Fruit fly (Drosophila melanogaster) whole organism: ENCODE measurements around the gene Gnmt.

Experiments used
- CG8478 ChIP-seq: fragments of >200 bp; optimal IDR thresholded peaks from 2 replicates; lab custom pipeline; 2018; ENCODE audit warnings: inconsistent platforms
- EcR ChIP-seq, 2 experiments: fragments of >200 bp; optimal IDR thresholded peaks; 2 replicates each; lab custom pipeline; 2017; ENCODE audit warnings: missing biosample characterization in 2 of 2, missing genetic modification characterization in 2 of 2, missing genetic modification reagents in 2 of 2
- pan ChIP-seq: fragments of >200 bp; optimal IDR thresholded peaks from 2 replicates; lab custom pipeline; 2017

DNA sequence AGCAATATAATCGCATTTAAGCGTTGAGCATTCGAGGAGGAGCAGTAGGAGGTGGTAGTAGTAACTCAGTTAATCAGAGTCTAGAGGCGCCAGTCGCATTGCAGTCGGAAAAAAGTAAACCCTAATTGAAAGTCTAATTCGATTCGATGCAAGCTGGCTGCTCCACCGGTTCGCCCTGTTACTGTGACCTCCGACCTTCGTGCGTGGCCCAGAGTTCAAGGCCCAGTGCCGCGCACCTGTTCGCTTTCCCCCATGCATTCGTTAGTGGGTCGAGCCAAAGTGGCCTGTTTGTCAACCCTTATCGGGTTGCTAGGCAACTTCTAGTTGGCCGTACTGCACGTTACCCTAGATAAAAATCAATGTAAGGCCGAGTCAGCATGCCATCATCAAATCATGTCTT lies 26.0 kb downstream of the Gnmt start:
- TF ChIP-seq CG8478 (lab: Kevin White, UChicago): no peak
- TF ChIP-seq EcR (GFP tag; optimal IDR thresholded peaks at IDR 0.05; lab: Kevin White, UChicago): no peak
- TF ChIP-seq pan (lab: Kevin White, UChicago): no peak
